Worm (Caenorhabditis elegans): ENCODE data around the gene fat-5.

fat-5 gene

DNA sequence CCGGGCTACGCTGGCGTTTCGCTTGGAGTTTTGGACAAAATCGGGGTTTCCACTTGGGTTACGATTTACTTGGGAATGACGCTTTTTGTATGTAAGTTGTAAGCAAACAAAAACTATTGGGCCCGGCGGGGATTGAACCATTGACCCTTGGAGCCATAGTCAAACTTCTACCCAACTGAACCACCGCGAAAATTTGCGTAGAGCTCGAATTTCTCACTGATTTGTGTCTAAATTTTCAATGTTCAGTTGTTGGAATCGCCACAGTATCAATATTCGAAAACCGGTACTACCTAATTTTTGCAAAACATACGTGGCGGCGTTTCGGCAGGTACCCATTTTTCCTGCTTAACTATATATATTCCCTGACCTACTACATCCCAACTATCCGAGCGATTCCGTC, 43.0 kb downstream of the fat-5 start:
- TF ChIP-seq K12H6.12 (tag; optimal IDR thresholded peaks at IDR 0.05), result no peak
- TF ChIP-seq xnd-1 (tag; optimal IDR thresholded peaks at IDR 0.05), result no peak
- TF ChIP-seq rpc-1 (optimal IDR thresholded peaks at IDR 0.05), result no peak
- TF ChIP-seq rpc-1 (tag; optimal IDR thresholded peaks at IDR 0.05), result peak; percentile 61
- TF ChIP-seq tbp1 (GFP tag; optimal IDR thresholded peaks at IDR 0.05), result peak; percentile 74
- TF ChIP-seq lin-26 (GFP tag; IDR thresholded peaks at IDR 0.05), result 0 out of 2 replicates have a peak, but pooled peaks have one; percentile 32
- no peak for TF ChIP-seq madf-10 (tag; optimal IDR thresholded peaks at IDR 0.05)
- TF ChIP-seq ceh-91 (GFP tag; IDR thresholded peaks at IDR 0.05), result no peak
- TF ChIP-seq B0261.1 (tag; optimal IDR thresholded peaks at IDR 0.05), result peak; percentile 29
- TF ChIP-seq lin-54 (GFP tag; optimal IDR thresholded peaks at IDR 0.05), result no peak
- TF ChIP-seq ztf-6 (GFP tag; IDR thresholded peaks at IDR 0.05), result no peak
- TF ChIP-seq pbrm-1 (GFP tag; IDR thresholded peaks at IDR 0.05), result no peak

DNA sequence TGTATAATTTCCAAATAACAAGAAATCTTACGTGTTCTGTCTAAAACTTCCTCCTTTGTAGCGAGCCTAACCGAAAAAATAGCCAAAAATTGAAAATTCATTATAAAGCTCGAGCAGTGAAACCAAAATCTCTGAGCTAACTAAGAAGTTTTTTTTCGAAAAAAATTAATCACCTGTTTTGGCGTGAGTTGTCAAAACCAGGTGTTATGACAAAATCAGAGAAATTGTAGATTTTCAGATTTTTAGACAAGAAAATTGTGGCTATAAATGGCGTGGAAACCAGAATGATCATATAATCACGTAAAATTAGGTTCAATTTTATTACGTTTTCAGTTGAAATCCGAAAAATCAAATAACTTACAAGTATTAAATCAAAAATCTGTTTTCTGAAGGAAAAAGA, 48.3 kb downstream of the fat-5 start, which contains the start of gene sre-21:
Gene sre-21, minus strand, starts transcription at position 101 of the 400 bp plus-strand sequence.
- TF ChIP-seq fkh-3 (tag; optimal IDR thresholded peaks at IDR 0.05), result no peak
- no peak for TF ChIP-seq T07F8.4 (tag; optimal IDR thresholded peaks at IDR 0.05)
- TF ChIP-seq dpl-1 (GFP tag; optimal IDR thresholded peaks at IDR 0.05), result no peak
- TF ChIP-seq lin-35 (GFP tag; optimal IDR thresholded peaks at IDR 0.05), result no peak
- no peak for TF ChIP-seq mes-4 (tag; optimal IDR thresholded peaks at IDR 0.05)
- TF ChIP-seq rpc-1 (optimal IDR thresholded peaks at IDR 0.05), result no peak
- TF ChIP-seq rpc-1 (tag; optimal IDR thresholded peaks at IDR 0.05), result no peak
- no peak for TF ChIP-seq snpc-1.3 (tag; optimal IDR thresholded peaks at IDR 0.05; ENCODE audit: insufficient read depth)
- no peak for TF ChIP-seq ceh-100 (GFP tag; IDR thresholded peaks at IDR 0.05)
- no peak for TF ChIP-seq ztf-18 (tag; optimal IDR thresholded peaks at IDR 0.05)
- no peak for TF ChIP-seq K12H6.12 (tag; optimal IDR thresholded peaks at IDR 0.05)
- no peak for TF ChIP-seq snpc-1.1 (tag; optimal IDR thresholded peaks at IDR 0.05; ENCODE audit: insufficient read depth)
- TF ChIP-seq ekl-4 (GFP tag; IDR thresholded peaks at IDR 0.05), result no peak
- TF ChIP-seq Y56A3A.18 (GFP tag; IDR thresholded peaks at IDR 0.05), result no peak
- TF ChIP-seq nhr-27 (tag; optimal IDR thresholded peaks at IDR 0.05), result no peak
- no peak for TF ChIP-seq nfya-2 (GFP tag; IDR thresholded peaks at IDR 0.05)
- no peak for TF ChIP-seq ztf-3 (GFP tag; optimal IDR thresholded peaks at IDR 0.05)
- no peak for TF ChIP-seq F23B12.7 (tag; optimal IDR thresholded peaks at IDR 0.05; ENCODE audit: insufficient read depth)
- TF ChIP-seq snpc-3.4 (tag; optimal IDR thresholded peaks at IDR 0.05), result no peak
- no peak for TF ChIP-seq ztf-25 (GFP tag; IDR thresholded peaks at IDR 0.05)
